Worm (Caenorhabditis elegans): ENCODE data around the gene clc-18.

Gene clc-18

ce11 chrV:4143034-4143433 lies 33.3 kb upstream of the clc-18 start (continued):
- TF ChIP-seq egl-18 (GFP tag; IDR thresholded peaks at IDR 0.05) (no peak), madf-6 (GFP tag; IDR thresholded peaks at IDR 0.05) (peak; percentile 50; the same call in 1 of the 2 replicates), ztf-26 (tag; optimal IDR thresholded peaks at IDR 0.05) (no peak), xnd-1 (tag; optimal IDR thresholded peaks at IDR 0.05) (no peak), snpc-4 (GFP tag; optimal IDR thresholded peaks at IDR 0.05) (no peak), snpc-4 (tag; optimal IDR thresholded peaks at IDR 0.05) (peak in 3 of 4 experiments; percentile 7 to 37 (median 23)), dox-1 (GFP tag; IDR thresholded peaks at IDR 0.05) (peak; percentile 72), sdz-38 (tag; optimal IDR thresholded peaks at IDR 0.05) (no peak), ceh-58 (GFP tag; IDR thresholded peaks at IDR 0.05) (no peak), nhr-80 (tag; optimal IDR thresholded peaks at IDR 0.05) (peak; percentile 71), repo-1 (tag; optimal IDR thresholded peaks at IDR 0.05) (no peak), hlh-12 (tag; optimal IDR thresholded peaks at IDR 0.05) (no peak), dpl-1 (GFP tag; optimal IDR thresholded peaks at IDR 0.05) (no peak), mcd-1 (GFP tag; IDR thresholded peaks at IDR 0.05) (peak; percentile 96), lsl-1 (GFP tag; optimal IDR thresholded peaks at IDR 0.05) (peak; percentile 3), Y56A3A.18 (GFP tag; IDR thresholded peaks at IDR 0.05) (no peak), nfyb-1 (GFP tag; IDR thresholded peaks at IDR 0.05) (0 out of 2 replicates have a peak, but pooled peaks have one; percentile 24), mel-28 (tag; optimal IDR thresholded peaks at IDR 0.05; ENCODE audit: borderline replicate concordance) (no peak), F22D6.2 (tag; optimal IDR thresholded peaks at IDR 0.05) (no peak), pbrm-1 (GFP tag; IDR thresholded peaks at IDR 0.05) (0 out of 2 replicates have a peak, but pooled peaks have one; percentile 31), snpc-1.3 (tag; optimal IDR thresholded peaks at IDR 0.05; ENCODE audit: insufficient read depth) (no peak), hmg-1.2 (GFP tag; IDR thresholded peaks at IDR 0.05) (peak; percentile 97), cebp-1 (GFP tag; IDR thresholded peaks at IDR 0.05) (no peak), cebp-1 (tag; optimal IDR thresholded peaks at IDR 0.05) (peak; percentile 59), K11D2.4 (GFP tag; IDR thresholded peaks at IDR 0.05) (peak; percentile 52; the same call in 1 of the 2 replicates), lin-40 (tag; optimal IDR thresholded peaks at IDR 0.05) (peak; percentile 78), lin-54 (GFP tag; optimal IDR thresholded peaks at IDR 0.05) (peak; percentile 44), zim-3 (tag; optimal IDR thresholded peaks at IDR 0.05) (no peak)

- TF ChIP-seq Y53G8AR.9 (GFP tag; conservative IDR thresholded peaks at IDR 0.05) (no peak), B0336.3 (GFP tag; IDR thresholded peaks at IDR 0.05) (no peak), fkh-3 (tag; optimal IDR thresholded peaks at IDR 0.05) (no peak), mcd-1 (GFP tag; IDR thresholded peaks at IDR 0.05) (no peak), rcor-1 (GFP tag; IDR thresholded peaks at IDR 0.05) (no peak), zfh-2 (GFP tag; conservative IDR thresholded peaks at IDR 0.05) (no peak), die-1 (tag; optimal IDR thresholded peaks at IDR 0.05) (no peak), snpc-1.1 (tag; optimal IDR thresholded peaks at IDR 0.05; ENCODE audit: insufficient read depth) (no peak)
Observed at ce11 chrV:4138688-4139087, 28.9 kb upstream of the clc-18 start, which contains the start of gene lgc-29. TSS of gene lgc-29 (plus strand) at chrV:4138988.

- TF ChIP-seq attf-3 (GFP tag; conservative IDR thresholded peaks at IDR 0.05) (no peak), madf-6 (GFP tag; IDR thresholded peaks at IDR 0.05) (no peak), ets-4 (GFP tag; optimal IDR thresholded peaks at IDR 0.05) (no peak), hmg-20 (GFP tag; IDR thresholded peaks at IDR 0.05) (no peak), madf-8 (GFP tag; conservative IDR thresholded peaks at IDR 0.05) (no peak), die-1 (tag; optimal IDR thresholded peaks at IDR 0.05) (no peak), F22D6.2 (tag; optimal IDR thresholded peaks at IDR 0.05) (no peak), nhr-120 (GFP tag; IDR thresholded peaks at IDR 0.05) (no peak), aptf-3 (GFP tag; IDR thresholded peaks at IDR 0.05) (no peak), dpff-1 (tag; optimal IDR thresholded peaks at IDR 0.05) (no peak)
Observed at ce11 chrV:4134728-4135127, 25.0 kb upstream of the clc-18 start, which contains the start of gene lgc-1. TSS of gene lgc-1 (plus strand) at chrV:4135028.
